Worm (Caenorhabditis elegans) whole organism, dauer: ENCODE results near the gene sor-1.

Source experiments
- unc-62 ChIP-seq: sonication (generic microtip); optimal IDR thresholded peaks from 2 replicates; lab custom pipeline; 2017; ENCODE audit warnings: missing biosample characterization, missing genetic modification reagents, missing genetic modification characterization

Gene sor-1

ce11 chrIII:8403507-8403906 is 14.5 kb upstream of the sor-1 start, which contains the start of gene cutc-1:
Gene cutc-1, minus strand, starts transcription at chrIII:8403607.
- TF ChIP-seq unc-62, result no peak

DNA sequence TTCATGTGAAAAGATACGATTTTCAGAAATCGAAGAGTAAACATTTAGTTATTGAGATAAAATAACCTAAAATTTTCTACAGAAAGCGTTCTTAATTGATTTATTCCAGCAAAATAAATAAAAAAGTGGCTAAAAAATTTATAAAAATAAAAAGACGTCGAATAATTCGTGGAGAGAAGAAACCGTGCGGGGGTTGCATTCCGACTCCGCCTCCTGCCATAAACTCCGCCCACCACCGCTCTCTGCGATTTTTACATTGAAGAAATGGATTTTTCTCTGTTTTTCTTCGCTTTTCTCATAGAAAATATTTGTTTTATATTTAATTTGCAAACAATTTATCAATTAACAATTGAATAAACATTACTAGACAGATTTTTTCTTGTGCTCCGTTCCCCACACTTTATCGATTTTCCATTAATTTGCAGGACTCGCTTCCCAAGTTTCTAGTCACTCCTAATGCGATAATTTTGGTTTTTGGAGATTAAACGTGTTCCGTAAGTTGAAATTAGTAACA is 12.5 kb upstream of the sor-1 start, which contains the start of the genes ubxn-4 and cyy-1:
TSS of gene ubxn-4 (minus strand) at position 114 of the 514 bp plus-strand sequence.
TSS of gene cyy-1 (plus strand) at position 426 of the 514 bp plus-strand sequence.
- TF ChIP-seq unc-62, result no peak

DNA sequence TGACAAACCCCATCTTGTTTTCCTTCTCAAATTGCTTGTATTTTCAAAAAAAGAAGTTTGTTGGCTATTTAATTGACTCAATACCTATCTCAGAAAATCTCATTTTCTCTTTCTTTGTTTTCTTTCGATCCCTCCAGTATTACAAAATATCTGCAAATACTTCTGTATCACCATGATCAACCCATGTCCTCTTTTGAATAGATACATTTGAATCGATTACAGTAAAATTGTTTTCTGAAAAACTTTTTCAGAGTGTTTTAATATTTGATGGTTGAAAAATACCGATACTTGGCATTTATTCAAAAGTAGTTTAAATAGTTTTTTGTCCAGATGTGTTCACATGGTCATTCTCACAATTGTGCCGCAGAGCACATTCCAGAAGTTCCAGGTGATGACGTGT is 8.8 kb upstream of the sor-1 start, which contains the start of gene ZK353.9:
TSS of gene ZK353.9 (plus strand) at position 331 of the 400 bp plus-strand sequence.
- TF ChIP-seq unc-62, result no peak

DNA sequence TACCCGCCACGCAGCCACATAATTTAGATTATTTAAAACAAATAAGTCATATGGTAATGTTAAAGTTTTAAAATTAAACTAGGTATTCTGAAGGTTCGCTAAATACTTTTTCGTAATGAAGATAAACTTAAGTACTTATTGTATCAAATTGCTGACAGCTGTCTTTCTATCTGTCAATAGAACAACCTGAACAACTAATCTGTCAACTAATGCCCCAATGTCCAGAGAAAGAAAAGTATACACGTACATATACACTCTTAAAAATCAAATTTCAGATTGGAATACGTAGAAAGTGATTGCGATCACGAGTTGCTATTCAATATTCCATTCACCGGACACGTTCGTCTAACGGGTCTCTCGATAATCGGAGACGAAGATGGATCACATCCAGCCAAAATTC is 7.2 kb upstream of the sor-1 start:
- TF ChIP-seq unc-62, result no peak

DNA sequence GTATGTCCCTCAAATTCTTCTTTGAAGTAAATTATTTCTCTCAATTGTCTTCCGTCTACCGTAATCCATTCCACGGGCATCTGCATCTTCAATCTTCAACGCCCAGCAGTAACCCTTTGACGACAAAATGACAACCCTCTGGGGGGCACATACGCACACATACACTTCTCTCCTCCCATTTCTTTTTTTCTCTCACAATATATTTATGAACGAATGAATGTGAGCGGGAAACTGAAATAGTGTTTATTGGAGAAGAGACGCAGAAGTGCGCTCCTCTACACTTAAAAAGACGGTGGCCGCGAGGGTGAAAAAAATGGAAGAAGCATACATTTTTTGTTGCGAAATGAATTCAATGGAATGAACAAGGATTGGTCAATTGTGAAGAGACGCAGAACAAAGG is 6.0 kb upstream of the sor-1 start:
- no peak for TF ChIP-seq unc-62

- TF ChIP-seq unc-62, result no peak
Measured at ce11 chrIII:8413501-8413900, 4.5 kb upstream of the sor-1 start.

ce11 chrIII:8416871-8417191 is 1.1 kb upstream of the sor-1 start:
- no peak for TF ChIP-seq unc-62

- TF ChIP-seq unc-62, result no peak
Measured at ce11 chrIII:8417192-8417967, 588 bp upstream of the sor-1 start.

- TF ChIP-seq unc-62, result no peak
Measured at ce11 chrIII:8425076-8425475, 7.1 kb downstream of the sor-1 start.

ce11 chrIII:8426271-8426670 is 8.3 kb downstream of the sor-1 start, which contains the start of gene cec-1:
Gene cec-1, plus strand, starts transcription at chrIII:8426333.
- no peak for TF ChIP-seq unc-62

- TF ChIP-seq unc-62, result no peak
Measured at ce11 chrIII:8429035-8429434, 11.1 kb downstream of the sor-1 start, which contains the start of gene ZK1236.1. Gene ZK1236.1, plus strand, starts transcription at chrIII:8429297.

ce11 chrIII:8429497-8429896 is 11.5 kb downstream of the sor-1 start:
- TF ChIP-seq unc-62, result no peak

DNA sequence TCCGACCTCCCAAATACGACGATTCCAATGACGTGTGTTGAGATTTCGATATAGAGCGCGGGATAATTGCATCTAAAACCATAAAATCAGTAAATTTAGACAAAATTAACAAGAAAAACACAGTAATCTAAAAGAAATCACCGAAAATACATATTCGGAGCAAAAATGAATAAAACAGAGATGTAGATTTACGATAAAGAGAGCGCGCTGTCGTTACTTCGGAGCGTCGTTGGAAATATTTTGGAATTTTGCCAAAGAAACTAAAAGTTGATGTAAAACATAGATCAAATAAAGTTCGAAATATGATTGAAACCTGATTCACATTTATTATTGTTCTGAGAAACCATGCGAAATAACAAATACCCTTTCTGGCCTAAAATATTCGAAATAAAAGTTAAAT is 14.2 kb downstream of the sor-1 start, which contains the start of gene ZK1236.5:
TSS of gene ZK1236.5 (minus strand) at position 72 of the 400 bp plus-strand sequence.
- TF ChIP-seq unc-62, result no peak

DNA sequence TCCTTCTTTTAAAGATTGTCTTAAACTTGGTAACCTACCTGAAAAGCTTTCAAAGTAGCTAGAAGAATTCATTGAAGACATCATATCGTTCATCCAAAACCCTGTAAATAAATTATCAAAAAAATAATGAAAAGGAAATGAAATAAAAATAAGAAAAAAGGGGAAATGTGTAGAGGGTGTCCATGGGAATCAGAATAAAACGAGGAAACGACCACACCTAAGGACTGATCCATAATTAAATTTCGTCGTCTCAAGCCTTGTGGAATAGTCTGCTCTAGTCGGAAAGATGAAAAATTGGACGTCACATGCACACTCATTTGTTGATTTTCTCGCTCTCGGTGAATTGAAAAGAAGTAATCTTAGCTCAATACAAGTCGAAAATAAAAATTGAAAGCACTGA is 17.1 kb downstream of the sor-1 start, which contains the start of gene ZK1236.9:
TSS of gene ZK1236.9 (minus strand) at position 101 of the 400 bp plus-strand sequence.
- no peak for TF ChIP-seq unc-62

DNA sequence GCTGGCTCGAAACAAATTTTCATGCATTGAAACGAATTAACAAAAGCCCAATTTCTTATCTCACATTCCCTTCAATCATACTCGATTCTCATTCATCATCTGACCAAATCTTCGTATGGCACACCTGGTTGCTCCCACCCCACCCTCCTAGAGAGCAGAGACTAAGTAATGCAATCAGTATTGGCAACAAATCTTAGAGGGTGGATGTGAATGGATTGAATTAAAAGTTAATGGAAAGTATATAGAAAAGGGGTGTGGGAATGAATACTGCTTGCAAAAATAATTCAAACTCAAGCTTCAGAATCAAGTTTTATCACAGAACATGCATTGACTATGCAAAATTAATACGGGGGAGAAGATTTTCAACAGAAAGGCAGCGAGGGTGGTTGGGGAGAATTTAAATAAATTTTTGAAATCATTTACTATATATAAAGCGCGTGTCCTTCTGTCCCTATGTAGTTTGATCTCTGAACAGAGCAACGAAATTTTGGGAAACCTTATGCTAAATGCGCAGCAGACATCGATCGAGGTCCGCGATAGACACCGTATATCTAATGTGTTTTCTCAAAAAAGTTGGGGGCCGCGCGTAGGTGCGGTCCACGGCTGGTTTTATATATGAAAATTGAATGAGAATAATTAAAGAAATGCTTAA is 19.9 kb downstream of the sor-1 start:
- no peak for TF ChIP-seq unc-62

- TF ChIP-seq unc-62, result no peak
Measured at ce11 chrIII:8439312-8439711, 21.3 kb downstream of the sor-1 start, which contains the start of gene pqn-96. Gene pqn-96, minus strand, starts transcription at chrIII:8439412.

ce11 chrIII:8443557-8444131 is 25.7 kb downstream of the sor-1 start, which contains the start of gene ufbp-1:
Gene ufbp-1, minus strand, starts transcription at chrIII:8443607.
- no peak for TF ChIP-seq unc-62
